Fruit fly (Drosophila melanogaster) whole organism, embryonic: ENCODE data around the gene CARPA.

Source experiments
- CG15073 ChIP-seq: fragments of 200-800 bp; sonication (Bioruptor generic); optimal IDR thresholded peaks from 2 replicates; lab custom pipeline; 2016; ENCODE audit warnings: missing biosample characterization, missing genetic modification characterization
- CG1529 ChIP-seq: fragments of 200-800 bp; sonication (Bioruptor generic); optimal IDR thresholded peaks from 3 replicates; lab custom pipeline; 2018; ENCODE audit warnings: missing biosample characterization, missing genetic modification characterization
- CG17328 ChIP-seq: fragments of 200-800 bp; sonication (Bioruptor generic); IDR thresholded peaks from 2 replicates; pipeline ENCODE4 v1.3.6; 2022; ENCODE audit warnings: missing biosample characterization, missing genetic modification characterization
- CG18262 ChIP-seq: fragments of 200-800 bp; optimal IDR thresholded peaks from 3 replicates; lab custom pipeline; 2019; ENCODE audit warnings: missing biosample characterization, mild to moderate bottlenecking, missing genetic modification characterization, moderate library complexity
- CG2889 ChIP-seq: fragments of 200-800 bp; sonication (Bioruptor generic); IDR thresholded peaks from 3 replicates; pipeline ENCODE4 v1.3.6; 2022; ENCODE audit warnings: missing biosample characterization, missing genetic modification characterization
- CG31388 ChIP-seq: fragments of 200-800 bp; sonication (Bioruptor generic); optimal IDR thresholded peaks from 2 replicates; lab custom pipeline; 2016; ENCODE audit warnings: missing biosample characterization, missing genetic modification characterization
- CG3281 ChIP-seq: fragments of 200-800 bp; sonication (Bioruptor generic); optimal IDR thresholded peaks from 3 replicates; lab custom pipeline; 2017; ENCODE audit warnings: missing biosample characterization, mild to moderate bottlenecking, missing genetic modification characterization
- CG6654 ChIP-seq: fragments of 200-800 bp; sonication (Bioruptor generic); optimal IDR thresholded peaks from 2 replicates; lab custom pipeline; 2017; ENCODE audit warnings: missing biosample characterization, mild to moderate bottlenecking, missing genetic modification characterization
- CG7786 ChIP-seq: fragments of 200-800 bp; sonication (Bioruptor generic); optimal IDR thresholded peaks from 2 replicates; lab custom pipeline; 2016; ENCODE audit warnings: missing biosample characterization, missing genetic modification characterization
- CG8281 ChIP-seq: fragments of 200-800 bp; sonication (Bioruptor generic); optimal IDR thresholded peaks from 2 replicates; lab custom pipeline; 2018; ENCODE audit warnings: missing biosample characterization, mild to moderate bottlenecking, missing genetic modification characterization, moderate library complexity
- CG8290 ChIP-seq, 3 experiments: fragments of 200-800 bp; sonication (Bioruptor generic); optimal IDR thresholded peaks; 2 replicates each; lab custom pipeline; 2016 to 2019; ENCODE audit warnings: missing biosample characterization in 3 of 3, missing genetic modification characterization in 3 of 3, mild to moderate bottlenecking in 2 of 3, moderate library complexity in 1 of 3
- CG8944 ChIP-seq: fragments of 200-800 bp; sonication (Bioruptor generic); optimal IDR thresholded peaks from 3 replicates; lab custom pipeline; 2016; ENCODE audit warnings: missing biosample characterization, missing genetic modification characterization
- CG9437 ChIP-seq: fragments of 200-800 bp; sonication (Bioruptor generic); optimal IDR thresholded peaks from 2 replicates; lab custom pipeline; 2018; ENCODE audit warnings: missing biosample characterization, mild to moderate bottlenecking, missing genetic modification characterization
- CHES-1-like ChIP-seq: fragments of 200-800 bp; sonication (Bioruptor generic); optimal IDR thresholded peaks from 2 replicates; lab custom pipeline; 2016; ENCODE audit warnings: missing biosample characterization, missing genetic modification characterization
- Camta ChIP-seq: fragments of 200-800 bp; sonication (Bioruptor generic); optimal IDR thresholded peaks from 2 replicates; lab custom pipeline; 2016; ENCODE audit warnings: missing biosample characterization, missing genetic modification characterization
- Chrac-16 ChIP-seq: fragments of 200-800 bp; sonication (Bioruptor generic); optimal IDR thresholded peaks from 3 replicates; lab custom pipeline; 2016; ENCODE audit warnings: missing biosample characterization, missing genetic modification characterization
- CkIIα-i1 ChIP-seq: fragments of 200-800 bp; sonication (Bioruptor generic); IDR thresholded peaks from 2 replicates; pipeline ENCODE4 v1.3.6; 2022; ENCODE audit warnings: missing biosample characterization, missing genetic modification characterization
- Doc3 ChIP-seq: fragments of 200-800 bp; sonication (Bioruptor generic); IDR thresholded peaks from 3 replicates; pipeline ENCODE4 v1.3.6; 2022; ENCODE audit warnings: missing biosample characterization, missing genetic modification characterization; ENCODE audit not compliant: partially characterized antibody
- Elba2 ChIP-seq: fragments of 200-800 bp; sonication (Bioruptor generic); optimal IDR thresholded peaks from 3 replicates; lab custom pipeline; 2016; ENCODE audit warnings: missing biosample characterization, missing genetic modification characterization
- Ets65A ChIP-seq: fragments of 200-800 bp; sonication (Bioruptor generic); peaks from one replicate; lab custom pipeline; 2016; ENCODE audit warnings: missing biosample characterization, missing genetic modification characterization
- Gsc ChIP-seq: fragments of 200-800 bp; sonication (Bioruptor generic); IDR thresholded peaks from 2 replicates; pipeline ENCODE4 v1.3.6; 2022; ENCODE audit warnings: missing biosample characterization, missing genetic modification characterization
- Gug ChIP-seq: fragments of 200-800 bp; sonication (Bioruptor generic); IDR thresholded peaks from 4 replicates; pipeline ENCODE4 v1.3.6; 2022; ENCODE audit warnings: missing biosample characterization, missing genetic modification characterization
- Hmx ChIP-seq: fragments of 200-800 bp; sonication (Bioruptor generic); optimal IDR thresholded peaks from 2 replicates; lab custom pipeline; 2016; ENCODE audit warnings: missing biosample characterization, missing genetic modification characterization
- Kr ChIP-seq: fragments of 200-800 bp; sonication (Bioruptor generic); optimal IDR thresholded peaks from 2 replicates; lab custom pipeline; 2017; ENCODE audit warnings: missing biosample characterization, mild to moderate bottlenecking, missing genetic modification characterization
- Sox102F ChIP-seq: fragments of 200-800 bp; sonication (Bioruptor generic); optimal IDR thresholded peaks from 2 replicates; lab custom pipeline; 2018; ENCODE audit warnings: missing biosample characterization, mild to moderate bottlenecking, missing genetic modification characterization, moderate library complexity
- Taf1 ChIP-seq: fragments of 200-800 bp; sonication (Bioruptor generic); IDR thresholded peaks from 2 replicates; pipeline ENCODE4 v1.3.6; 2022; ENCODE audit warnings: missing biosample characterization, missing genetic modification characterization
- amos ChIP-seq: fragments of 200-800 bp; sonication (Bioruptor generic); IDR thresholded peaks from 2 replicates; pipeline ENCODE4 v1.3.6; 2022; ENCODE audit warnings: missing biosample characterization, missing genetic modification characterization; ENCODE audit not compliant: partially characterized antibody
- aop ChIP-seq: fragments of 200-800 bp; sonication (Bioruptor generic); IDR thresholded peaks from 2 replicates; pipeline ENCODE4 v1.3.6; 2022; ENCODE audit warnings: missing biosample characterization, missing genetic modification characterization
- bcd ChIP-seq: fragments of 200-800 bp; sonication (Bioruptor generic); optimal IDR thresholded peaks from 2 replicates; lab custom pipeline; 2017; ENCODE audit warnings: missing biosample characterization, mild to moderate bottlenecking, missing genetic modification characterization
- cato ChIP-seq: fragments of 200-800 bp; sonication (Bioruptor generic); optimal IDR thresholded peaks from 2 replicates; lab custom pipeline; 2016; ENCODE audit warnings: missing biosample characterization, missing genetic modification characterization, borderline replicate concordance
- caup ChIP-seq: fragments of 200-800 bp; sonication (Bioruptor generic); optimal IDR thresholded peaks from 3 replicates; lab custom pipeline; 2017; ENCODE audit warnings: missing biosample characterization, mild to moderate bottlenecking, missing genetic modification characterization, moderate library complexity; ENCODE audit not compliant: severe bottlenecking
- corto ChIP-seq: fragments of 200-800 bp; sonication (Bioruptor generic); optimal IDR thresholded peaks from 2 replicates; lab custom pipeline; 2016; ENCODE audit warnings: missing biosample characterization, mild to moderate bottlenecking, missing genetic modification characterization, moderate library complexity
- cwo ChIP-seq: fragments of 200-800 bp; sonication (Bioruptor generic); optimal IDR thresholded peaks from 3 replicates; lab custom pipeline; 2017; ENCODE audit warnings: missing biosample characterization, missing genetic modification characterization, mild to moderate bottlenecking, moderate library complexity, missing genetic modification reagents
- dpn ChIP-seq, 2 experiments: fragments of 200-800 bp; sonication (Bioruptor generic); optimal IDR thresholded peaks; 3 replicates each; lab custom pipeline; 2016; ENCODE audit warnings: missing biosample characterization in 2 of 2, missing genetic modification characterization in 2 of 2
- emc ChIP-seq: fragments of 200-800 bp; sonication (Bioruptor generic); optimal IDR thresholded peaks from 2 replicates; lab custom pipeline; 2016; ENCODE audit warnings: missing biosample characterization, missing genetic modification characterization
- en ChIP-seq: fragments of 200-800 bp; sonication (Bioruptor generic); optimal IDR thresholded peaks from 2 replicates; lab custom pipeline; 2016; ENCODE audit warnings: missing biosample characterization, missing genetic modification characterization
- gce ChIP-seq: fragments of 200-800 bp; sonication (Bioruptor generic); IDR thresholded peaks from 3 replicates; pipeline ENCODE4 v1.3.6; 2022; ENCODE audit warnings: missing biosample characterization, missing genetic modification characterization
- ind ChIP-seq: fragments of 200-800 bp; sonication (Bioruptor generic); optimal IDR thresholded peaks from 3 replicates; lab custom pipeline; 2016; ENCODE audit warnings: missing biosample characterization, missing genetic modification characterization
- inv ChIP-seq: fragments of 200-800 bp; sonication (Bioruptor generic); IDR thresholded peaks from 2 replicates; pipeline ENCODE4 v1.3.6; 2022; ENCODE audit warnings: missing biosample characterization, missing genetic modification characterization; ENCODE audit not compliant: partially characterized antibody
- mam ChIP-seq: fragments of 200-800 bp; sonication (Bioruptor generic); optimal IDR thresholded peaks from 3 replicates; lab custom pipeline; 2016; ENCODE audit warnings: missing biosample characterization, missing genetic modification characterization
- otp ChIP-seq: fragments of 200-800 bp; sonication (Bioruptor generic); IDR thresholded peaks from 3 replicates; pipeline ENCODE4, ENCODE4 v1.3.6; 2022; ENCODE audit warnings: missing biosample characterization, missing genetic modification characterization
- p53 ChIP-seq: fragments of 200-800 bp; sonication (Bioruptor generic); optimal IDR thresholded peaks from 2 replicates; lab custom pipeline; 2016; ENCODE audit warnings: missing biosample characterization, missing genetic modification characterization
- pum ChIP-seq: fragments of 200-800 bp; sonication (Bioruptor generic); optimal IDR thresholded peaks from 2 replicates; lab custom pipeline; 2016; ENCODE audit warnings: missing biosample characterization, missing genetic modification characterization
- sc ChIP-seq, 3 experiments: fragments of >200 bp in 2 of 3; fragments of 200-800 bp in 1 of 3; sonication (Bioruptor generic) in 1 of 3; optimal IDR thresholded peaks; 2 replicates in 2 of 3; 3 replicates in 1 of 3; lab custom pipeline; 2017; ENCODE audit warnings: mild to moderate bottlenecking in 1 of 3, missing biosample characterization in 1 of 3, missing genetic modification characterization in 1 of 3, missing genetic modification reagents in 1 of 3
- shn ChIP-seq: fragments of 200-800 bp; sonication (Bioruptor generic); optimal IDR thresholded peaks from 3 replicates; lab custom pipeline; 2016; ENCODE audit warnings: missing biosample characterization, missing genetic modification characterization
- so ChIP-seq: fragments of 200-800 bp; sonication (Bioruptor generic); IDR thresholded peaks from 3 replicates; pipeline ENCODE4 v1.3.6; 2022; ENCODE audit warnings: missing biosample characterization, missing genetic modification characterization
- unc-4 ChIP-seq: fragments of 200-800 bp; sonication (Bioruptor generic); IDR thresholded peaks from 2 replicates; pipeline ENCODE4 v1.3.6; 2022; ENCODE audit warnings: missing biosample characterization, missing genetic modification characterization; ENCODE audit not compliant: partially characterized antibody
- unpg ChIP-seq: fragments of 200-800 bp; sonication (Bioruptor generic); optimal IDR thresholded peaks from 3 replicates; lab custom pipeline; 2018; ENCODE audit warnings: missing biosample characterization, mild to moderate bottlenecking, missing genetic modification characterization, moderate library complexity
- usp ChIP-seq: fragments of >200 bp; optimal IDR thresholded peaks from 2 replicates; lab custom pipeline; 2017; ENCODE audit warnings: missing biosample characterization, missing genetic modification characterization

The CARPA gene

dm6 chrX:7888386-7889024 lies 62.5 kb downstream of the CARPA start, which contains the start of gene Acat1 (continued):
- peak; percentile 46 for TF ChIP-seq Hmx (GFP tag; lab: Kevin White, UChicago)
- no peak for TF ChIP-seq usp (GFP tag; lab: Kevin White, UChicago)
- TF ChIP-seq mam (GFP tag; lab: Kevin White, UChicago), result peak; percentile 64
- no peak for TF ChIP-seq CG6654
- peak; percentile 18 for TF ChIP-seq en
- no peak for TF ChIP-seq CG15073 (GFP tag; lab: Kevin White, UChicago)
- peak; percentile 27 for TF ChIP-seq pum
- peak; percentile 31 for TF ChIP-seq CHES-1-like (GFP tag; lab: Kevin White, UChicago)
- peak; percentile 57 for TF ChIP-seq Chrac-16 (GFP tag; lab: Kevin White, UChicago)
- TF ChIP-seq CG31388 (GFP tag; lab: Kevin White, UChicago), result no peak
- TF ChIP-seq emc (GFP tag; lab: Kevin White, UChicago), result no peak
- peak; percentile 40 for TF ChIP-seq CG7786 (GFP tag; lab: Kevin White, UChicago)
- peak; percentile 25 for TF ChIP-seq Camta
- no peak for TF ChIP-seq CG8290 (GFP tag; optimal IDR thresholded peaks at IDR 0.05; lab: Kevin White, UChicago)
- TF ChIP-seq CG8290 (tag; optimal IDR thresholded peaks at IDR 0.05; lab: Kevin White, UChicago), result no peak
- TF ChIP-seq cato (GFP tag; lab: Kevin White, UChicago), result peak; percentile 12
- no peak for TF ChIP-seq CG8944 (GFP tag; lab: Kevin White, UChicago)
- TF ChIP-seq CkIIα-i1, result no peak
- TF ChIP-seq CG8281 (tag; lab: Kevin White, UChicago), result no peak
- TF ChIP-seq Sox102F (GFP tag; lab: Kevin White, UChicago), result peak; percentile 69
- TF ChIP-seq caup (GFP tag; lab: Kevin White, UChicago), result peak; percentile 65
- TF ChIP-seq shn, result no peak
- no peak for TF ChIP-seq Gsc
- TF ChIP-seq cwo (GFP tag; lab: Kevin White, UChicago), result peak; percentile 32
- no peak for TF ChIP-seq p53 (GFP tag; lab: Kevin White, UChicago)
- no peak for TF ChIP-seq aop (GFP tag; lab: Robert Waterston, UW)
- peak; percentile 49 for TF ChIP-seq corto (GFP tag; lab: Kevin White, UChicago)
- peak; percentile 91 for TF ChIP-seq Elba2 (GFP tag; lab: Kevin White, UChicago)
- TF ChIP-seq bcd (GFP tag; lab: Kevin White, UChicago), result peak; percentile 42
- TF ChIP-seq dpn (GFP tag; optimal IDR thresholded peaks at IDR 0.05; lab: Kevin White, UChicago), result peak; percentile 44 to 64
- peak; percentile 50; the same call in 1 of the 3 replicates for TF ChIP-seq otp
- no peak for TF ChIP-seq sc (optimal IDR thresholded peaks at IDR 0.05; lab: Kevin White, UChicago)
- no peak for TF ChIP-seq sc (GFP tag; optimal IDR thresholded peaks at IDR 0.05; lab: Kevin White, UChicago)
- 0 out of 3 replicates have a peak, but pooled peaks have one; percentile 17 for TF ChIP-seq Doc3 (GFP tag; lab: Robert Waterston, UW)
- TF ChIP-seq CG17328 (GFP tag; lab: Robert Waterston, UW), result peak; percentile 62
- TF ChIP-seq gce, result no peak
- TF ChIP-seq amos (GFP tag; lab: Robert Waterston, UW), result peak; percentile 46; the same call in 1 of the 2 replicates
- no peak for TF ChIP-seq Kr
- peak; percentile 56 for TF ChIP-seq ind (GFP tag; lab: Kevin White, UChicago)
- peak; percentile 50; the same call in 1 of the 2 replicates for TF ChIP-seq unc-4 (GFP tag; lab: Robert Waterston, UW)
- peak; percentile 75 for TF ChIP-seq Ets65A (GFP tag; lab: Kevin White, UChicago)
- peak; percentile 25; the same call in 1 of the 2 replicates for TF ChIP-seq inv (GFP tag; lab: Robert Waterston, UW)
- no peak for TF ChIP-seq CG1529 (GFP tag; lab: Kevin White, UChicago)
- 0 out of 3 replicates have a peak, but pooled peaks have one; percentile 12 for TF ChIP-seq so (GFP tag; lab: Robert Waterston, UW)
- no peak for TF ChIP-seq CG3281 (GFP tag; lab: Kevin White, UChicago)
- TF ChIP-seq CG9437 (GFP tag; lab: Kevin White, UChicago), result peak; percentile 47
- peak; percentile 56 for TF ChIP-seq CG18262 (tag; lab: Kevin White, UChicago)
- TF ChIP-seq unpg (GFP tag; lab: Kevin White, UChicago), result no peak
- TF ChIP-seq CG2889 (GFP tag; lab: Robert Waterston, UW), result no peak
- no peak for TF ChIP-seq Gug (GFP tag; lab: Robert Waterston, UW)
- no peak for TF ChIP-seq Taf1
